Fruit fly (Drosophila melanogaster) whole organism, adult: ENCODE measurements around the gene Lcp65Ag1.

Experiments
- CG11617 ChIP-seq: fragments of 200-800 bp; sonication (Bioruptor generic); optimal IDR thresholded peaks from 2 replicates; lab custom pipeline; 2017; ENCODE audit warnings: mild to moderate bottlenecking, missing biosample characterization, missing genetic modification reagents, missing genetic modification characterization
- CG12768 ChIP-seq: fragments of 200-800 bp; sonication (Bioruptor generic); optimal IDR thresholded peaks from 2 replicates; lab custom pipeline; 2017; ENCODE audit warnings: missing biosample characterization, missing genetic modification characterization, mild to moderate bottlenecking, moderate library complexity, missing genetic modification reagents
- CG14711 ChIP-seq: fragments of 200-800 bp; sonication (Bioruptor generic); optimal IDR thresholded peaks from 2 replicates; lab custom pipeline; 2018; ENCODE audit warnings: missing biosample characterization, mild to moderate bottlenecking, missing genetic modification characterization, moderate library complexity
- CG1620 ChIP-seq: fragments of 200-800 bp; sonication (Bioruptor generic); optimal IDR thresholded peaks from 2 replicates; lab custom pipeline; 2016; ENCODE audit warnings: missing biosample characterization, missing genetic modification characterization
- CG33017 ChIP-seq: fragments of 200-800 bp; sonication (Bioruptor generic); optimal IDR thresholded peaks from 2 replicates; lab custom pipeline; 2018; ENCODE audit warnings: missing biosample characterization, mild to moderate bottlenecking, missing genetic modification characterization, moderate library complexity
- CG5204 ChIP-seq: fragments of 200-800 bp; sonication (Bioruptor generic); optimal IDR thresholded peaks from 2 replicates; lab custom pipeline; 2016; ENCODE audit warnings: missing biosample characterization, missing genetic modification characterization
- CG7045 ChIP-seq: fragments of 200-800 bp; sonication (Bioruptor generic); optimal IDR thresholded peaks from 2 replicates; lab custom pipeline; 2017; ENCODE audit warnings: missing biosample characterization, mild to moderate bottlenecking, missing genetic modification characterization
- CG7101 ChIP-seq: fragments of 200-800 bp; sonication (Bioruptor generic); optimal IDR thresholded peaks from 2 replicates; lab custom pipeline; 2018; ENCODE audit warnings: missing biosample characterization, mild to moderate bottlenecking, missing genetic modification characterization, moderate library complexity
- Clk ChIP-seq: fragments of 200-800 bp; sonication (Bioruptor generic); optimal IDR thresholded peaks from 2 replicates; lab custom pipeline; 2017; ENCODE audit warnings: missing biosample characterization, missing genetic modification characterization
- Crg-1 ChIP-seq: fragments of 200-800 bp; sonication (Bioruptor generic); optimal IDR thresholded peaks from 2 replicates; lab custom pipeline; 2016; ENCODE audit warnings: missing biosample characterization, missing genetic modification characterization
- Hr96 ChIP-seq: fragments of 200-800 bp; sonication (Bioruptor generic); optimal IDR thresholded peaks from 2 replicates; lab custom pipeline; 2016; ENCODE audit warnings: missing biosample characterization, missing genetic modification characterization
- Mnt ChIP-seq: fragments of 200-800 bp; sonication (Bioruptor generic); optimal IDR thresholded peaks from 2 replicates; lab custom pipeline; 2016; ENCODE audit warnings: missing biosample characterization, mild to moderate bottlenecking, missing genetic modification characterization
- bab1 ChIP-seq: fragments of 200-800 bp; sonication (Bioruptor generic); optimal IDR thresholded peaks from 3 replicates; lab custom pipeline; 2019; ENCODE audit warnings: missing biosample characterization, mild to moderate bottlenecking, missing genetic modification characterization, moderate library complexity
- cic ChIP-seq: fragments of 200-800 bp; sonication (Bioruptor generic); optimal IDR thresholded peaks from 2 replicates; lab custom pipeline; 2017; ENCODE audit warnings: missing biosample characterization, mild to moderate bottlenecking, missing genetic modification characterization, moderate library complexity
- cnc ChIP-seq, 2 experiments: fragments of >200 bp; optimal IDR thresholded peaks; 2 replicates each; lab custom pipeline; 2017
- kay ChIP-seq: fragments of 200-800 bp; sonication (Bioruptor generic); peaks from one replicate; lab custom pipeline; 2016; ENCODE audit warnings: missing biosample characterization, missing genetic modification characterization, borderline replicate concordance
- ovo ChIP-seq: fragments of 200-800 bp; sonication (Bioruptor generic); optimal IDR thresholded peaks from 2 replicates; lab custom pipeline; 2016; ENCODE audit warnings: missing biosample characterization, missing genetic modification characterization
- pad ChIP-seq: fragments of 200-800 bp; sonication (Bioruptor generic); optimal IDR thresholded peaks from 3 replicates; lab custom pipeline; 2017; ENCODE audit warnings: missing biosample characterization, missing genetic modification characterization, mild to moderate bottlenecking, moderate library complexity, missing genetic modification reagents
- tj ChIP-seq: fragments of 200-800 bp; sonication (Bioruptor generic); optimal IDR thresholded peaks from 3 replicates; lab custom pipeline; 2017; ENCODE audit warnings: missing biosample characterization, mild to moderate bottlenecking, missing genetic modification characterization, moderate library complexity
- toe ChIP-seq: fragments of 200-800 bp; sonication (Bioruptor generic); optimal IDR thresholded peaks from 2 replicates; lab custom pipeline; 2016; ENCODE audit warnings: missing biosample characterization, missing genetic modification characterization

Gene Lcp65Ag1

DNA sequence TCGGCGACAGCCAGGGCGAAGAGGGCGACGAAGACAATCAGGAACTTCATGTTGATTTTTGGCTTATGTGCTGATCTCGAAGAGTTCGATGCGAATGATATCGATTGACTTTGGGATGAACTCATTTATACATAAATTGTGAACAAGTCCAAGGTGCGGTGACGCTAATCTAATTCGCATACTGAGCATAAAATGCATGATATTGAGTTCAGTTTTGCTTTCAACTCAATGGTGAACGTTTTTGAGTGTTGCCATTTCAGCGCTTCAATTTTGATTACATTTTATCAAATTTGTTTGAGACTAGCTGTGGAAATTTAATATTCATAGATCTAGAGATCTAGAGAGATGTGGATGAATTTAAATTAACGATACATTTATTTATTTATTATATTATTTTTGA lies 1.6 kb upstream of the Lcp65Ag1 start, which contains the start of gene Lcp65Af:
TSS of gene Lcp65Af (minus strand) at position 101 of the 400 bp plus-strand sequence.
- TF ChIP-seq CG11617 (GFP tag; lab: Kevin White, UChicago) (no peak), Mnt (GFP tag; lab: Kevin White, UChicago) (no peak), Hr96 (GFP tag; lab: Kevin White, UChicago) (no peak), bab1 (GFP tag; lab: Kevin White, UChicago) (no peak), CG7101 (tag; lab: Kevin White, UChicago) (no peak), Crg-1 (GFP tag; lab: Kevin White, UChicago) (no peak), CG1620 (GFP tag; lab: Kevin White, UChicago) (no peak), kay (no peak), cnc (optimal IDR thresholded peaks at IDR 0.05; lab: Kevin White, UChicago) (no peak), tj (GFP tag; lab: Kevin White, UChicago) (no peak), CG12768 (no peak), CG33017 (no peak), CG5204 (no peak)

- TF ChIP-seq CG33017 (no peak), CG5204 (no peak), ovo (no peak), Mnt (GFP tag; lab: Kevin White, UChicago) (no peak), Clk (no peak), CG1620 (GFP tag; lab: Kevin White, UChicago) (no peak), Crg-1 (GFP tag; lab: Kevin White, UChicago) (no peak), bab1 (GFP tag; lab: Kevin White, UChicago) (no peak), cic (GFP tag; lab: Kevin White, UChicago) (no peak), tj (GFP tag; lab: Kevin White, UChicago) (no peak), Hr96 (GFP tag; lab: Kevin White, UChicago) (no peak), CG11617 (GFP tag; lab: Kevin White, UChicago) (no peak), CG12768 (no peak), CG7045 (GFP tag; lab: Kevin White, UChicago) (no peak), CG14711 (tag; lab: Kevin White, UChicago) (no peak), CG7101 (tag; lab: Kevin White, UChicago) (no peak)
Measured at dm6 chr3L:6133546-6133945, 1.5 kb downstream of the Lcp65Ag1 start, which contains the start of gene Lcp65Ag2. TSS of gene Lcp65Ag2 (minus strand) at chr3L:6133593.

DNA sequence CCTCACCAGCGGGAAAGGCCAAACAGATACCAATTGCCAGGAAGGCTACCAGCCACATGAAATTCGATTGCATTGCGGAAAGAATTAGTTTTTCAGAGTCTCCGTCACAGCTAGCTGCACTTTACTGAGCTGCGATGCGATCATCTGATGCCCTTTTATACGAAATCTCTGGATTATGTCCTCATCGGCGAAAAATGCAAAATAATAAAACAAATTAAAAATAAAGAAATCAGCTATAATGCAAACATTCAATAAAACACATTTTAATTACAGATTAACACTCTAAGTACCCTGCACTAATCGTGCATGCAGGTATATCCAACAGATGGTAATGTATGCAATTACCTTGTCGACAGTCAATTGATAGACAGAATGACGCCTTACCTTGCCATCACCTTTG lies 3.1 kb downstream of the Lcp65Ag1 start, which contains the start of gene Cpr65Au:
TSS of gene Cpr65Au (minus strand) at position 101 of the 400 bp plus-strand sequence.
- TF ChIP-seq CG14711 (tag; lab: Kevin White, UChicago) (no peak), Hr96 (GFP tag; lab: Kevin White, UChicago) (no peak), CG5204 (no peak), CG11617 (GFP tag; lab: Kevin White, UChicago) (no peak), pad (GFP tag; lab: Kevin White, UChicago) (no peak), Crg-1 (GFP tag; lab: Kevin White, UChicago) (no peak), tj (GFP tag; lab: Kevin White, UChicago) (no peak), Clk (no peak), CG1620 (GFP tag; lab: Kevin White, UChicago) (no peak), Mnt (GFP tag; lab: Kevin White, UChicago) (no peak), ovo (no peak), CG7101 (tag; lab: Kevin White, UChicago) (no peak), cnc (optimal IDR thresholded peaks at IDR 0.05; lab: Kevin White, UChicago) (no peak)

DNA sequence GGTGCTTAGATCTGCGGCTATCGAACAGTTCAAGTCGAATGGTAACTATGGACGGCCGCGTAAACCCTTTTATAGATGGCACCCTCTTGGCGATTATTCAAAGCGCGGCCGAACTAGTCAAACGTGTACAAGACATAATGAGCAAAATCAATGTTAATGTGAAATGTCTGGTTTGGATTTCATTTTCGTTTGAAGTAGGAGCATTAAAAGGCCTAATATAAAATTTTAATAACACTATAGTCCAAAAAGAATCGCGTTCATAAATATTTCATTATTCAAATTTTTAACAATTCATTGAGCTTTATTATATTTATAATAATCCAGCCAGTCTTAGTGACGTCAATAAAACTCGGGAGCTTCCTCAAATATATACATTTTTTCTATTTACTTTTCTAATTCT lies 4.1 kb downstream of the Lcp65Ag1 start, which contains the start of gene Lcp65Ag3:
TSS of gene Lcp65Ag3 (minus strand) at position 46 of the 400 bp plus-strand sequence.
- TF ChIP-seq Hr96 (GFP tag; lab: Kevin White, UChicago), result no peak
- no peak for TF ChIP-seq CG7101 (tag; lab: Kevin White, UChicago)
- no peak for TF ChIP-seq CG7045 (GFP tag; lab: Kevin White, UChicago)

DNA sequence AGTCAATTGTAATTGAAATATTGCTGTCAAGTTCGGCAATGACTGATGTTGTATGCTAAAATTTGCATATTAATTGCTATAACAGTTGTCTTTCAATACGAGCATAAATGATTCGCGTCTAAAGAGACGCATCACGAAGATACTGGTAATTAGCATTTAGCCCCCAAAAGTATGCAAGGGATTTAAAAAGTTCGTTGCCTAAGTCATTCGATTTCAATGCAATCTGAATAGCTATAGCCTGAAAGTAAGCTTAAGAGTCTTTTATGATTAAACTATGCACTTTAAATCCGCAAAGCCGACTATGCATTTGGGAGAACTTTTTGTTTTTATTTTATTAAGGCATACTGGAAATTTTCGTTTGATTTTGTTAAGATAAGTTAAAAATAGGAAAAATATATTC lies 5.5 kb downstream of the Lcp65Ag1 start:
- TF ChIP-seq CG7101 (tag; lab: Kevin White, UChicago) (no peak), ovo (no peak), pad (GFP tag; lab: Kevin White, UChicago) (no peak), Hr96 (GFP tag; lab: Kevin White, UChicago) (no peak), CG7045 (GFP tag; lab: Kevin White, UChicago) (no peak), kay (no peak), CG33017 (no peak), CG14711 (tag; lab: Kevin White, UChicago) (no peak), CG12768 (no peak), Clk (no peak), CG5204 (no peak), CG11617 (GFP tag; lab: Kevin White, UChicago) (no peak), Mnt (GFP tag; lab: Kevin White, UChicago) (no peak), cnc (optimal IDR thresholded peaks at IDR 0.05; lab: Kevin White, UChicago) (no peak), bab1 (GFP tag; lab: Kevin White, UChicago) (no peak)

dm6 chr3L:6125409-6125689 lies 9.7 kb downstream of the Lcp65Ag1 start:
- no peak for TF ChIP-seq CG12768
- TF ChIP-seq cic (GFP tag; lab: Kevin White, UChicago), result no peak
- no peak for TF ChIP-seq bab1 (GFP tag; lab: Kevin White, UChicago)
- no peak for TF ChIP-seq Crg-1 (GFP tag; lab: Kevin White, UChicago)
- no peak for TF ChIP-seq CG33017
- no peak for TF ChIP-seq kay
- TF ChIP-seq Hr96 (GFP tag; lab: Kevin White, UChicago), result no peak
- no peak for TF ChIP-seq toe
- TF ChIP-seq Mnt (GFP tag; lab: Kevin White, UChicago), result no peak
- TF ChIP-seq ovo, result no peak
- TF ChIP-seq Clk, result no peak
- TF ChIP-seq CG1620 (GFP tag; lab: Kevin White, UChicago), result no peak
- TF ChIP-seq pad (GFP tag; lab: Kevin White, UChicago), result no peak
- TF ChIP-seq CG7101 (tag; lab: Kevin White, UChicago), result no peak
- TF ChIP-seq CG11617 (GFP tag; lab: Kevin White, UChicago), result no peak
- no peak for TF ChIP-seq cnc (optimal IDR thresholded peaks at IDR 0.05; lab: Kevin White, UChicago)
- no peak for TF ChIP-seq CG14711 (tag; lab: Kevin White, UChicago)
- no peak for TF ChIP-seq CG7045 (GFP tag; lab: Kevin White, UChicago)
- no peak for TF ChIP-seq CG5204
- no peak for TF ChIP-seq tj (GFP tag; lab: Kevin White, UChicago)
